Fruit fly (Drosophila melanogaster) whole organism, embryonic: ENCODE measurements around the gene geko.

ENCODE experiments used
- ATbp ChIP-seq: fragments of 200-800 bp; sonication (Bioruptor generic); optimal IDR thresholded peaks from 2 replicates; lab custom pipeline; 2017; ENCODE audit warnings: missing biosample characterization, mild to moderate bottlenecking, missing genetic modification characterization, missing genetic modification reagents
- BEAF-32 ChIP-seq: fragments of 200-800 bp; sonication (Bioruptor generic); optimal IDR thresholded peaks from 3 replicates; lab custom pipeline; 2017; ENCODE audit warnings: missing biosample characterization, missing genetic modification characterization, mild to moderate bottlenecking, moderate library complexity, missing genetic modification reagents
- CG11093 ChIP-seq: fragments of 200-800 bp; sonication (Bioruptor generic); IDR thresholded peaks from 3 replicates; pipeline ENCODE4 v1.3.6; 2022; ENCODE audit warnings: missing biosample characterization, missing genetic modification characterization
- CG12659 ChIP-seq: fragments of 200-800 bp; sonication (Bioruptor generic); optimal IDR thresholded peaks from 3 replicates; lab custom pipeline; 2017; ENCODE audit warnings: mild to moderate bottlenecking, missing biosample characterization, missing genetic modification reagents, missing genetic modification characterization
- CG14860 ChIP-seq: fragments of 200-800 bp; sonication (Bioruptor generic); IDR thresholded peaks from 3 replicates; pipeline ENCODE4 v1.3.6; 2022; ENCODE audit warnings: missing biosample characterization, missing genetic modification characterization; ENCODE audit not compliant: partially characterized antibody
- CG15073 ChIP-seq: fragments of 200-800 bp; sonication (Bioruptor generic); optimal IDR thresholded peaks from 2 replicates; lab custom pipeline; 2016; ENCODE audit warnings: missing biosample characterization, missing genetic modification characterization
- CG1529 ChIP-seq: fragments of 200-800 bp; sonication (Bioruptor generic); optimal IDR thresholded peaks from 3 replicates; lab custom pipeline; 2018; ENCODE audit warnings: missing biosample characterization, missing genetic modification characterization
- CG15514 ChIP-seq: fragments of 200-800 bp; sonication (Bioruptor generic); optimal IDR thresholded peaks from 3 replicates; lab custom pipeline; 2017; ENCODE audit warnings: missing biosample characterization, missing genetic modification characterization, mild to moderate bottlenecking, moderate library complexity, missing genetic modification reagents
- CG1602 ChIP-seq: fragments of 200-800 bp; sonication (Bioruptor generic); optimal IDR thresholded peaks from 3 replicates; lab custom pipeline; 2016; ENCODE audit warnings: missing biosample characterization, missing genetic modification characterization
- CG1603 ChIP-seq: fragments of 200-800 bp; sonication (Bioruptor generic); optimal IDR thresholded peaks from 2 replicates; lab custom pipeline; 2019; ENCODE audit warnings: missing biosample characterization, mild to moderate bottlenecking, missing genetic modification characterization, moderate library complexity
- CG16813 ChIP-seq: fragments of 200-800 bp; sonication (Bioruptor generic); IDR thresholded peaks from 3 replicates; pipeline ENCODE4 v1.3.6; 2022; ENCODE audit warnings: missing biosample characterization, missing genetic modification characterization; ENCODE audit not compliant: partially characterized antibody
- CG1832 ChIP-seq: fragments of 200-800 bp; sonication (Bioruptor generic); optimal IDR thresholded peaks from 2 replicates; lab custom pipeline; 2017; ENCODE audit warnings: missing biosample characterization, mild to moderate bottlenecking, missing genetic modification characterization, inconsistent platforms
- CG30020 ChIP-seq: fragments of 200-800 bp; optimal IDR thresholded peaks from 2 replicates; lab custom pipeline; 2019; ENCODE audit warnings: missing biosample characterization, mild to moderate bottlenecking, missing genetic modification characterization, moderate library complexity
- CG33213 ChIP-seq: fragments of 200-800 bp; sonication (Bioruptor generic); optimal IDR thresholded peaks from 3 replicates; lab custom pipeline; 2016; ENCODE audit warnings: missing biosample characterization, missing genetic modification characterization
- CG34224 ChIP-seq: fragments of 200-800 bp; sonication (Bioruptor generic); IDR thresholded peaks from 3 replicates; pipeline ENCODE4 v1.3.6; 2022; ENCODE audit warnings: missing biosample characterization, missing genetic modification characterization; ENCODE audit not compliant: partially characterized antibody
- CG3726 ChIP-seq: fragments of 200-800 bp; sonication (Bioruptor generic); IDR thresholded peaks from 3 replicates; pipeline ENCODE4, ENCODE4 v1.3.6; 2022; ENCODE audit warnings: missing biosample characterization, missing genetic modification characterization
- CG6813 ChIP-seq: fragments of 200-800 bp; sonication (Bioruptor generic); optimal IDR thresholded peaks from 2 replicates; lab custom pipeline; 2017; ENCODE audit warnings: missing biosample characterization, missing genetic modification characterization, mild to moderate bottlenecking, moderate library complexity, missing genetic modification reagents
- CG7745 ChIP-seq: fragments of 200-800 bp; sonication (Bioruptor generic); optimal IDR thresholded peaks from 2 replicates; lab custom pipeline; 2018; ENCODE audit warnings: missing biosample characterization, mild to moderate bottlenecking, missing genetic modification characterization, moderate library complexity
- CG7963 ChIP-seq: fragments of 200-800 bp; sonication (Bioruptor generic); IDR thresholded peaks from 3 replicates; pipeline ENCODE4 v1.3.6; 2022; ENCODE audit warnings: missing biosample characterization, missing genetic modification characterization; ENCODE audit not compliant: partially characterized antibody
- Dip2 ChIP-seq: fragments of 200-800 bp; sonication (Bioruptor generic); IDR thresholded peaks from 2 replicates; pipeline ENCODE4 v1.3.6; 2022; ENCODE audit warnings: missing biosample characterization, missing genetic modification characterization
- Dip3 ChIP-seq: fragments of 200-800 bp; sonication (Bioruptor generic); optimal IDR thresholded peaks from 3 replicates; lab custom pipeline; 2016; ENCODE audit warnings: missing biosample characterization, missing genetic modification characterization
- Doc3 ChIP-seq: fragments of 200-800 bp; sonication (Bioruptor generic); IDR thresholded peaks from 3 replicates; pipeline ENCODE4 v1.3.6; 2022; ENCODE audit warnings: missing biosample characterization, missing genetic modification characterization; ENCODE audit not compliant: partially characterized antibody
- Dref ChIP-seq: fragments of 200-800 bp; sonication (Bioruptor generic); IDR thresholded peaks from 2 replicates; pipeline ENCODE4 v1.3.6; 2022; ENCODE audit warnings: missing biosample characterization, missing genetic modification characterization
- ERR ChIP-seq: fragments of 200-800 bp; sonication (Bioruptor generic); optimal IDR thresholded peaks from 2 replicates; lab custom pipeline; 2016; ENCODE audit warnings: missing biosample characterization, missing genetic modification characterization
- Eip74EF ChIP-seq, 2 experiments: fragments of 200-800 bp in 1 of 2; fragments of >200 bp in 1 of 2; sonication (Bioruptor generic) in 1 of 2; optimal IDR thresholded peaks; 2 replicates each; lab custom pipeline; 2017 to 2019; ENCODE audit warnings: missing biosample characterization in 2 of 2, missing genetic modification characterization in 2 of 2, mild to moderate bottlenecking in 1 of 2, moderate library complexity in 1 of 2
- Fer1 ChIP-seq: fragments of 200-800 bp; sonication (Bioruptor generic); optimal IDR thresholded peaks from 2 replicates; lab custom pipeline; 2017; ENCODE audit warnings: missing biosample characterization, mild to moderate bottlenecking, missing genetic modification characterization
- HLH3B ChIP-seq: fragments of 200-800 bp; sonication (Bioruptor generic); IDR thresholded peaks from 2 replicates; pipeline ENCODE4 v1.3.6; 2022; ENCODE audit warnings: missing biosample characterization, missing genetic modification characterization
- Hsf ChIP-seq: fragments of 200-800 bp; sonication (Bioruptor generic); optimal IDR thresholded peaks from 3 replicates; lab custom pipeline; 2016; ENCODE audit warnings: missing biosample characterization, missing genetic modification characterization
- Med ChIP-seq: fragments of 200-800 bp; sonication (Bioruptor generic); peaks from one replicate; lab custom pipeline; 2016; ENCODE audit warnings: missing biosample characterization, missing genetic modification characterization, mild to moderate bottlenecking, inconsistent platforms, moderate library complexity
- NC2β ChIP-seq: fragments of 200-800 bp; sonication (Bioruptor generic); optimal IDR thresholded peaks from 2 replicates; lab custom pipeline; 2016; ENCODE audit warnings: missing biosample characterization, missing genetic modification characterization
- NfI ChIP-seq: fragments of 200-800 bp; sonication (Bioruptor generic); optimal IDR thresholded peaks from 3 replicates; lab custom pipeline; 2018; ENCODE audit warnings: missing biosample characterization, mild to moderate bottlenecking, missing genetic modification characterization, moderate library complexity
- Scr ChIP-seq: fragments of 200-800 bp; sonication (Bioruptor generic); IDR thresholded peaks from 2 replicates; pipeline ENCODE4 v1.3.6; 2022; ENCODE audit warnings: missing biosample characterization, missing genetic modification characterization; ENCODE audit not compliant: partially characterized antibody
- Six4 ChIP-seq: fragments of 200-800 bp; sonication (Bioruptor generic); optimal IDR thresholded peaks from 2 replicates; lab custom pipeline; 2016; ENCODE audit warnings: missing biosample characterization, missing genetic modification characterization
- Sry-δ ChIP-seq: fragments of 200-800 bp; sonication (Bioruptor generic); optimal IDR thresholded peaks from 2 replicates; lab custom pipeline; 2016; ENCODE audit warnings: missing biosample characterization, missing genetic modification characterization
- chinmo ChIP-seq: fragments of 200-800 bp; sonication (Bioruptor generic); IDR thresholded peaks from 4 replicates; pipeline ENCODE4 v1.3.6; 2022; ENCODE audit warnings: missing biosample characterization, missing genetic modification characterization; ENCODE audit not compliant: partially characterized antibody
- eve ChIP-seq, 2 experiments: fragments of >200 bp; optimal IDR thresholded peaks; 2 replicates each; lab custom pipeline; 2017; ENCODE audit warnings: missing biosample characterization in 2 of 2, missing genetic modification characterization in 2 of 2
- gcm2 ChIP-seq: fragments of 200-800 bp; sonication (Bioruptor generic); optimal IDR thresholded peaks from 2 replicates; lab custom pipeline; 2016; ENCODE audit warnings: missing biosample characterization, missing genetic modification characterization
- grau ChIP-seq: fragments of 200-800 bp; optimal IDR thresholded peaks from 3 replicates; lab custom pipeline; 2019; ENCODE audit warnings: missing biosample characterization, mild to moderate bottlenecking, missing genetic modification characterization, moderate library complexity
- gsb ChIP-seq: fragments of 200-800 bp; sonication (Bioruptor generic); IDR thresholded peaks from 2 replicates; pipeline ENCODE4 v1.3.6; 2022; ENCODE audit warnings: missing biosample characterization, missing genetic modification characterization
- hb ChIP-seq: fragments of 200-800 bp; sonication (Bioruptor generic); IDR thresholded peaks from 3 replicates; pipeline ENCODE4 v1.3.6; 2022; ENCODE audit warnings: missing biosample characterization, missing genetic modification characterization; ENCODE audit not compliant: partially characterized antibody
- lbe ChIP-seq: fragments of 200-800 bp; sonication (Bioruptor generic); optimal IDR thresholded peaks from 2 replicates; lab custom pipeline; 2016; ENCODE audit warnings: missing biosample characterization, mild to moderate bottlenecking, missing genetic modification characterization
- pb ChIP-seq: fragments of 200-800 bp; sonication (Bioruptor generic); optimal IDR thresholded peaks from 3 replicates; lab custom pipeline; 2016; ENCODE audit warnings: missing biosample characterization, missing genetic modification characterization
- pzg ChIP-seq: fragments of 200-800 bp; sonication (Bioruptor generic); optimal IDR thresholded peaks from 3 replicates; lab custom pipeline; 2018; ENCODE audit warnings: missing biosample characterization, mild to moderate bottlenecking, missing genetic modification characterization, moderate library complexity
- schlank ChIP-seq: fragments of 200-800 bp; sonication (Bioruptor generic); optimal IDR thresholded peaks from 2 replicates; lab custom pipeline; 2018; ENCODE audit warnings: missing biosample characterization, mild to moderate bottlenecking, missing genetic modification characterization
- sd ChIP-seq: fragments of 200-800 bp; sonication (Bioruptor generic); optimal IDR thresholded peaks from 3 replicates; lab custom pipeline; 2018; ENCODE audit warnings: missing biosample characterization, mild to moderate bottlenecking, missing genetic modification characterization, moderate library complexity
- tna ChIP-seq: fragments of 200-800 bp; sonication (Bioruptor generic); IDR thresholded peaks from 2 replicates; pipeline ENCODE4 v1.3.6; 2022; ENCODE audit warnings: missing biosample characterization, missing genetic modification characterization; ENCODE audit not compliant: partially characterized antibody
- trem ChIP-seq: fragments of 200-800 bp; optimal IDR thresholded peaks from 3 replicates; lab custom pipeline; 2019; ENCODE audit warnings: missing biosample characterization, mild to moderate bottlenecking, missing genetic modification characterization, moderate library complexity
- unc-4 ChIP-seq: fragments of 200-800 bp; sonication (Bioruptor generic); IDR thresholded peaks from 2 replicates; pipeline ENCODE4 v1.3.6; 2022; ENCODE audit warnings: missing biosample characterization, missing genetic modification characterization; ENCODE audit not compliant: partially characterized antibody
- vnd ChIP-seq: fragments of 200-800 bp; sonication (Bioruptor generic); IDR thresholded peaks from 3 replicates; pipeline ENCODE4 v1.3.6; 2022; ENCODE audit warnings: missing biosample characterization, missing genetic modification characterization; ENCODE audit not compliant: partially characterized antibody

Gene geko

dm6 chr3L:18112669-18113068 lies 26.5 kb upstream of the geko start, which contains the start of the genes CG32195 and CG7341 (continued):
- no peak for TF ChIP-seq CG1602 (GFP tag; lab: Kevin White, UChicago)
- no peak for TF ChIP-seq CG1832 (GFP tag; lab: Kevin White, UChicago)
- peak; percentile 77 for TF ChIP-seq sd (tag; lab: Kevin White, UChicago)
- TF ChIP-seq vnd, result peak; percentile 62
- TF ChIP-seq Eip74EF (GFP tag; optimal IDR thresholded peaks at IDR 0.05; lab: Kevin White, UChicago), result no peak
- peak; percentile 93 for TF ChIP-seq CG34224 (GFP tag; lab: Robert Waterston, UW)
- no peak for TF ChIP-seq schlank
- TF ChIP-seq Sry-δ, result peak; percentile 37
- peak; percentile 72 for TF ChIP-seq unc-4
- no peak for TF ChIP-seq HLH3B (GFP tag; lab: Robert Waterston, UW)
- TF ChIP-seq CG7745 (tag; lab: Kevin White, UChicago), result no peak
- no peak for TF ChIP-seq ERR (GFP tag; lab: Kevin White, UChicago)
- TF ChIP-seq hb (GFP tag; lab: Robert Waterston, UW), result peak; percentile 53; the same call in 1 of the 3 replicates
- TF ChIP-seq CG33213 (GFP tag; lab: Kevin White, UChicago), result no peak
- TF ChIP-seq tna, result peak; percentile 79
- no peak for TF ChIP-seq grau (tag; lab: Kevin White, UChicago)
- TF ChIP-seq CG7963 (GFP tag; lab: Robert Waterston, UW), result peak; percentile 80
- TF ChIP-seq gcm2 (GFP tag; lab: Kevin White, UChicago), result no peak
- TF ChIP-seq pzg (GFP tag; lab: Kevin White, UChicago), result peak; percentile 64
- no peak for TF ChIP-seq Med (GFP tag; lab: Kevin White, UChicago)
- TF ChIP-seq NC2β, result no peak
- TF ChIP-seq CG30020 (tag; lab: Kevin White, UChicago), result peak; percentile 14
- TF ChIP-seq Fer1 (GFP tag; lab: Kevin White, UChicago), result peak; percentile 23
- TF ChIP-seq pb, result no peak
- peak; percentile 15 for TF ChIP-seq CG12659 (GFP tag; lab: Kevin White, UChicago)
- peak; percentile 77 for TF ChIP-seq Dref
- TF ChIP-seq chinmo, result peak; percentile 71; the same call in 2 of the 4 replicates
- TF ChIP-seq CG3726, result no peak
- TF ChIP-seq lbe (GFP tag; lab: Kevin White, UChicago), result peak; percentile 31
- TF ChIP-seq CG1603 (tag; lab: Kevin White, UChicago), result peak; percentile 31
- TF ChIP-seq CG15514 (GFP tag; lab: Kevin White, UChicago), result peak; percentile 99
- TF ChIP-seq CG16813 (GFP tag; lab: Robert Waterston, UW), result peak; percentile 62
- TF ChIP-seq CG1529 (GFP tag; lab: Kevin White, UChicago), result no peak
- no peak for TF ChIP-seq CG11093 (GFP tag; lab: Robert Waterston, UW)
- peak; percentile 72 for TF ChIP-seq Doc3 (GFP tag; lab: Robert Waterston, UW)
- TF ChIP-seq Six4 (GFP tag; lab: Kevin White, UChicago), result no peak
- TF ChIP-seq Dip3, result no peak
- no peak for TF ChIP-seq Hsf (GFP tag; lab: Kevin White, UChicago)
- TF ChIP-seq ATbp (GFP tag; lab: Kevin White, UChicago), result no peak
- peak; percentile 69 for TF ChIP-seq Scr
- peak; percentile 25 for TF ChIP-seq trem (tag; lab: Kevin White, UChicago)
- TF ChIP-seq eve (GFP tag; optimal IDR thresholded peaks at IDR 0.05; lab: Kevin White, UChicago), result no peak
- peak; percentile 78 for TF ChIP-seq CG14860 (GFP tag; lab: Robert Waterston, UW)
- no peak for TF ChIP-seq gsb (GFP tag; lab: Robert Waterston, UW)
- no peak for TF ChIP-seq NfI (GFP tag; lab: Kevin White, UChicago)
- peak; percentile 46 for TF ChIP-seq BEAF-32
- TF ChIP-seq CG15073 (GFP tag; lab: Kevin White, UChicago), result no peak
- no peak for TF ChIP-seq CG6813 (GFP tag; lab: Kevin White, UChicago)
- no peak for TF ChIP-seq Dip2 (GFP tag; lab: Robert Waterston, UW)
